Fruit fly (Drosophila melanogaster): ENCODE measurements around the gene CG13689.

The CG13689 gene

DNA sequence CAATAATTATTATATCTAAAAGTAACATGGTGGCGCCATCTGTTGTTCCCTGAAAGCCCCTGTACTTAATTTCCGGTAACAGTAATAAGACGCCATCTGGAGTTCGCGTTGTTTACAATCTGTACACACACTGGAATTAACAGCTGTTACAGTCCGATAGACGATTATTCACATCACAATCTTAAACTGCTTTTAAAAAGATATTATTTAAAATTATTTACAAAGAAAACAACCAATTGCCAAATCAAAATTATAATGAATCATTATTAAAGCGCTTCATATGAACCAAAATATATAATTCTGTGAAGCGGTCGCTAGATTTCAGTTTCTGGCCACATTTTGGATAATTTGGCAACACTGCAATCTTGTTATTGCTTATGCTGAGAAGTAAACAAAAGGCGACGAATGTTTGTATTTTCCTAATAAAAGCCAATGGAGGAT lies at the start of gene CG13689:
TSS of gene CG13689 (plus strand) at position 375 of the 441 bp plus-strand sequence.
- TF ChIP-seq insv (optimal IDR thresholded peaks at IDR 0.05) (no peak), Sin3A (optimal IDR thresholded peaks at IDR 0.05) (no peak), h (optimal IDR thresholded peaks at IDR 0.05) (no peak), psq (optimal IDR thresholded peaks at IDR 0.05) (no peak), ttk (optimal IDR thresholded peaks at IDR 0.05) (no peak), Myc (optimal IDR thresholded peaks at IDR 0.05) (no peak)

- TF ChIP-seq Sin3A (optimal IDR thresholded peaks at IDR 0.05) = no peak
- no peak for TF ChIP-seq insv (optimal IDR thresholded peaks at IDR 0.05)
- TF ChIP-seq Myc (optimal IDR thresholded peaks at IDR 0.05) = no peak
- TF ChIP-seq h (optimal IDR thresholded peaks at IDR 0.05) = no peak
- TF ChIP-seq ttk (optimal IDR thresholded peaks at IDR 0.05) = no peak
- TF ChIP-seq psq (optimal IDR thresholded peaks at IDR 0.05) = no peak
Observed at dm6 chr2L:559311-559710, 43.3 kb upstream of the CG13689 start, which contains the start of gene Tspo. Gene Tspo, plus strand, starts transcription at chr2L:559612.

DNA sequence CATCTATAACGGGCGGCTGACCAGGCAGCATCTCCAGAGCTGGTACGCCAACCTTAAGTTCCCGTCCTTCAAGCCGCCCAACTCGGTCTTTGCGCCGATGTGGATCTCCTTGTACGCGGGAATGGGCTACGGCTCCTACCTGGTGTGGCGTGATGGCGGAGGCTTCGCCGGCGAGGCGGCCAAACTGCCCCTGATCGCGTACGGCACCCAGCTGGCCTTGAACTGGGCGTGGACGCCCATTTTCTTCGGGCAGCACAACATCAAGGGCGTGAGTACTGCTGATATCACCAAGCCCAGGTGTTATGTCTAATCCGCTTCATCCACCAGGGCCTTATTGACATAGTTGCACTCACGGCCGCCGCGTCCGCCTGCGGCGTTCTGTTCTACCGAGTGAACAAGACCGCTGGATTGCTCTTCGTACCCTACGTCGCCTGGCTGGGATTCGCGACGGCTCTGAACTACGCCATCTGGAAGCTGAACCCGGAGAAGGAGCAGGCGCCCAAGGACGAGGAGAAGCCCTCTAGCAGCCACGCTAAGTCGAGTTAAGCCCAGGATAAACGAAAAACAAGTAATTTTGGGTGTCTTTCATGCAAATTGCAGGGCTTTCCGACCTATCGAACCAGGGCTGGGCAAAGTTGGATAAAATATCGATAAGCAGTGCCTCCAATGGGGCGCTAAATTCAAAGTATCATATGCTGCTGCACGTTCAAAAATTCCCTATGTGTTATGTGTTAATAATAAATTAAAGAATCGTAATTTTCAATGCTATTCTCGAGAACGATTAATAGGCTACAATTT lies 42.6 kb upstream of the CG13689 start, which contains the start of gene rempA:
TSS of gene rempA (minus strand) at position 541 of the 798 bp plus-strand sequence.
- TF ChIP-seq h (optimal IDR thresholded peaks at IDR 0.05) = no peak
- TF ChIP-seq insv (optimal IDR thresholded peaks at IDR 0.05) = no peak
- no peak for TF ChIP-seq ttk (optimal IDR thresholded peaks at IDR 0.05)
- TF ChIP-seq psq (optimal IDR thresholded peaks at IDR 0.05) = no peak
- TF ChIP-seq Myc (optimal IDR thresholded peaks at IDR 0.05) = no peak
- no peak for TF ChIP-seq Sin3A (optimal IDR thresholded peaks at IDR 0.05)

- no peak for TF ChIP-seq ttk (optimal IDR thresholded peaks at IDR 0.05)
- TF ChIP-seq h (optimal IDR thresholded peaks at IDR 0.05) = no peak
- TF ChIP-seq insv (optimal IDR thresholded peaks at IDR 0.05) = no peak
- no peak for TF ChIP-seq Sin3A (optimal IDR thresholded peaks at IDR 0.05)
- no peak for TF ChIP-seq psq (optimal IDR thresholded peaks at IDR 0.05)
- no peak for TF ChIP-seq Myc (optimal IDR thresholded peaks at IDR 0.05)
Observed at dm6 chr2L:563314-563713, 39.3 kb upstream of the CG13689 start.

DNA sequence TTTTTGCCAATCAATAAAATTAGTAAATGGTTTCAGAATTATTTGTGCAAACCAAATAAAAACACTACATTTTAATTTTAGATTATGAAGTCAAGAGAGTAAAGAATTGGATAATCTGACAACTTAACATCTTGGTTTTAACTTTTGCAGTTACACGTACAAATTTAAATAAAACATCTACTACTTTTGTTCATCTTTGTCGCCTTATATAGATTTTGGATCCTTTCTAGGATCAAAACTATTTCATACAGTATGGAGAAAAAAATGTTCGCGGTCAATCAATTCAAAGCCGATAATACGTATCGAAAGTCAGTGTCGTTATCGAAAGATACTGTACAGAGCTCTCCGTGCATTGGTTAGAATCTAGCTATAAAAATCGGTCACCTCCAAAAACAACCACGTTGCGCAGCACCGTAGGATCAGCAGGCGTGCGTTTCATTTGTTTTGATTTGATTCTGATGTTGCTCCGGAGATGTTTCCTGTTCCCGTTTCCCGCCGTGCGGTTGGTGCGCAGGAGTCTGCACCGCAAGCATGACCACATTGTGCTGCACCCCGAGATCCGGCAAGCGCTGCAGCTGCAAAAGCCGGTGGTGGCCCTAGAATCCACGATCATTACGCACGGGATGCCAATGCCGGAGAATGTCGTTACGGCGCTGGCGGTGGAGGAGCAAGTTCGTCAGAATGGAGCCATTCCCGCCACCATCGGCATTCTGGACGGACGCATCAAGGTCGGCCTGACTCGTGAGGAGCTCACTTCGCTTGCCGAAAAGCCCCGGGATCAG lies 38.7 kb upstream of the CG13689 start, which contains the start of the genes uncNacbeta and CG2794:
TSS of gene uncNacbeta (minus strand) at position 51 of the 782 bp plus-strand sequence.
TSS of gene CG2794 (plus strand) at position 395 of the 782 bp plus-strand sequence.
- no peak for TF ChIP-seq Myc (optimal IDR thresholded peaks at IDR 0.05)
- TF ChIP-seq insv (optimal IDR thresholded peaks at IDR 0.05) = no peak
- no peak for TF ChIP-seq psq (optimal IDR thresholded peaks at IDR 0.05)
- TF ChIP-seq Sin3A (optimal IDR thresholded peaks at IDR 0.05) = no peak
- no peak for TF ChIP-seq h (optimal IDR thresholded peaks at IDR 0.05)
- TF ChIP-seq ttk (optimal IDR thresholded peaks at IDR 0.05) = no peak

DNA sequence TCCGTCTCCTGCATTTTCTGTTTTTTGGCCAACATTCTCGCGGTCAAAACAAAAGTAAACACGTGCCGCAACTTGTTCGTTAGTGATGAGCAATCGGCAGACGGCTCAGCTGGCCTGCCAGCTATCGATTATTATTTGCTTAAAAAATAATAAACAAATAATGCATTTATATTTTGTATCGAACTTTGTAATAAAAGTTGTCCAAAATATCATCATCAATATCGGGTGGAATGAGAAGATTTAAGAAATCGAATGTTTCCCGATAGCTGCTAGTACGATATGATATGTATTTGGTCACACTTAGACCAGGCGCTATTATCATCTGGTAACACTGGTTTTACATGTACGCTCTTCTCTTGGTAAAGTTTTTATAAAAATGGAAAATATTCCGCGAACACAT lies 34.6 kb upstream of the CG13689 start, which contains the start of the genes Nle and Sf3b1:
TSS of gene Nle (minus strand) at position 92 of the 400 bp plus-strand sequence.
TSS of gene Sf3b1 (plus strand) at position 311 of the 400 bp plus-strand sequence.
- TF ChIP-seq insv (optimal IDR thresholded peaks at IDR 0.05) (no peak), Myc (optimal IDR thresholded peaks at IDR 0.05) (no peak), h (optimal IDR thresholded peaks at IDR 0.05) (no peak), psq (optimal IDR thresholded peaks at IDR 0.05) (no peak), ttk (optimal IDR thresholded peaks at IDR 0.05) (no peak), Sin3A (optimal IDR thresholded peaks at IDR 0.05) (no peak)

DNA sequence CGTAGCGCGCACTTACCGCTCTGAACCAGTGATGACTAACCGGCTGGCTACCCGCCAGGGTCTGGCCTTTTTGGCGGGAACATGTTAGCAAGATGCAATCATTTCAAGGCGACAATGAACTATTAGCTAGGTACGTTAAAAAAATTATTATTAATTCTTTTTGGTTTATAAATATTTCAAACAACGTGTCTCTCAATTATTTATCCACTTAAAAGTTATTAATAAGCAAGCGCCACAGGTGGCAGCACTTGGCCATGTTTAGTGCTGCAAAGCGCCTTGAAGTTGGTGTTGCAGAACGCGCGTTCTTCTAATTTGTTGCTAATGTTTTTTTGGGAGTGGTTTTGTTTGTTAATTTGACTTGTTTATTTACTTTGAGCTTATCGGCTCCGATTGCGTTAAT lies 28.4 kb upstream of the CG13689 start, which contains the start of the genes Ipk2 and cold:
TSS of gene Ipk2 (minus strand) at position 39 of the 400 bp plus-strand sequence.
TSS of gene cold (plus strand) at position 66 of the 400 bp plus-strand sequence.
- no peak for TF ChIP-seq psq (optimal IDR thresholded peaks at IDR 0.05)
- no peak for TF ChIP-seq h (optimal IDR thresholded peaks at IDR 0.05)
- TF ChIP-seq ttk (optimal IDR thresholded peaks at IDR 0.05) = no peak
- TF ChIP-seq Sin3A (optimal IDR thresholded peaks at IDR 0.05) = no peak
- no peak for TF ChIP-seq insv (optimal IDR thresholded peaks at IDR 0.05)
- TF ChIP-seq Myc (optimal IDR thresholded peaks at IDR 0.05) = no peak

dm6 chr2L:576559-577184 lies 25.9 kb upstream of the CG13689 start, which contains the start of gene Ptth:
Gene Ptth, minus strand, starts transcription at chr2L:576896.
- TF ChIP-seq h (optimal IDR thresholded peaks at IDR 0.05) (no peak), Myc (optimal IDR thresholded peaks at IDR 0.05) (no peak), ttk (optimal IDR thresholded peaks at IDR 0.05) (no peak), insv (optimal IDR thresholded peaks at IDR 0.05) (no peak), psq (optimal IDR thresholded peaks at IDR 0.05) (no peak), Sin3A (optimal IDR thresholded peaks at IDR 0.05) (no peak)

DNA sequence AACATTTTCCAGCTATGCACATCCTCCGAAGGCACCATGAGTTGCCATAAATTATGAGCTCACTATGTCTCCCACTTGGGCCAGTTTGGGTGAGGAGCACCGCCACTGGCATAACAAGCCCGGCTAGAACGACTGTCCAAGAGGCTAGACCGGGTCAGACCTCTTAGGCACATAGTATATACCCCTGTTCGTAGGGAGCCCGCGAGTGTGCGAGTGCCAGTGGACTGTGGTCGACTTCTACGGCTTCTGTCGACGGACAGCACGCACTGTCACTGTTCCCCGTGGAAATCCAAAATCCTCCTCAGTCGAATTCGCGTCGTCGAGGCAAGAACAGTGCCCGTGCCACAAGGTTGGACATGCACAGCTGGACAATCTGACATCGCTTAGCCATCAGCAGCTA lies 25.4 kb upstream of the CG13689 start, which contains the start of gene Pph13:
TSS of gene Pph13 (plus strand) at position 301 of the 400 bp plus-strand sequence.
- no peak for TF ChIP-seq Myc (optimal IDR thresholded peaks at IDR 0.05)
- no peak for TF ChIP-seq insv (optimal IDR thresholded peaks at IDR 0.05)
- TF ChIP-seq h (optimal IDR thresholded peaks at IDR 0.05) = no peak
- no peak for TF ChIP-seq Sin3A (optimal IDR thresholded peaks at IDR 0.05)
- TF ChIP-seq psq (optimal IDR thresholded peaks at IDR 0.05) = no peak
- no peak for TF ChIP-seq ttk (optimal IDR thresholded peaks at IDR 0.05)

DNA sequence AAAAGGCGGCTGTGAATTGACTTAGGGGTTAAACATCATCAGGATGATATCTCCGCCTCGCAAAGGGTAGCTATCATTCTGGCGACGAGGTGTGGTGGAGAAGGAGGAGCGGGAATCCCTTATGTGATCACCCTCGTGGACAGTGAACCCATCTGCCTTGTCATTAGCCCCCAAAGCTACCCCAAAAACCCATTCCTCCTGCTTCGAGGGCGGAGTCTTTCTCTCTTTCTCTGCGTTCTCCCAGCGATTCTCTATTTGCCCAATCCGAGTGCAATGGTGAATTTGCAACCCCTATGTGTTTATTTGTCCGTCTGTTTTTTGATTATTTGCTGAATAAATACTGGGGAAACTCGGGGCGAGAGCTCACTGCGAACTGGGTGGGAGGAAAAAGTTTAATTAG lies 17.3 kb upstream of the CG13689 start:
- no peak for TF ChIP-seq ttk (optimal IDR thresholded peaks at IDR 0.05)
- no peak for TF ChIP-seq Myc (optimal IDR thresholded peaks at IDR 0.05)
- TF ChIP-seq psq (optimal IDR thresholded peaks at IDR 0.05) = no peak
- no peak for TF ChIP-seq insv (optimal IDR thresholded peaks at IDR 0.05)
- no peak for TF ChIP-seq Sin3A (optimal IDR thresholded peaks at IDR 0.05)
- TF ChIP-seq h (optimal IDR thresholded peaks at IDR 0.05) = no peak

DNA sequence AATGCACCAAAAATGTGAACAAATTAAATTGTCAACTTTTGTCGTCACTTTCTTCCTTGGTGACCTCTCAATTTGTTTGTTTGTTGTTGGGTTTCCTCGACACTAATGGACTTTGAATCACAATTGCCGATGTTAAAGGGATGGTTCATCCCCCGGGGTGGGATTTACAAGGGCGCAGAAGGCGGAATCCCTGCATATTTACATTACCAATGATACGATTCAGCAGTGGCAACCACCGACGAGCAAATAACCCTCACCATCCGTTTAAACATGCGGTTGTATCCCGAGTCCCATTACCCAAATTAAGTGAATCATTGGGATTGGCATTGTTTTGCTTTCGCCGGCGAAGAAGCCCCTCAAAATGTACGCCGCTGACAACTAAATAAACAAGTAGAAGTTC lies 11.1 kb upstream of the CG13689 start:
- TF ChIP-seq psq (optimal IDR thresholded peaks at IDR 0.05) (no peak), Myc (optimal IDR thresholded peaks at IDR 0.05) (no peak), h (optimal IDR thresholded peaks at IDR 0.05) (no peak), insv (optimal IDR thresholded peaks at IDR 0.05) (no peak), Sin3A (optimal IDR thresholded peaks at IDR 0.05) (no peak), ttk (optimal IDR thresholded peaks at IDR 0.05) (no peak)
